Fruit fly (Drosophila melanogaster): Measurements from ENCODE around the gene CG5608.

DNA sequence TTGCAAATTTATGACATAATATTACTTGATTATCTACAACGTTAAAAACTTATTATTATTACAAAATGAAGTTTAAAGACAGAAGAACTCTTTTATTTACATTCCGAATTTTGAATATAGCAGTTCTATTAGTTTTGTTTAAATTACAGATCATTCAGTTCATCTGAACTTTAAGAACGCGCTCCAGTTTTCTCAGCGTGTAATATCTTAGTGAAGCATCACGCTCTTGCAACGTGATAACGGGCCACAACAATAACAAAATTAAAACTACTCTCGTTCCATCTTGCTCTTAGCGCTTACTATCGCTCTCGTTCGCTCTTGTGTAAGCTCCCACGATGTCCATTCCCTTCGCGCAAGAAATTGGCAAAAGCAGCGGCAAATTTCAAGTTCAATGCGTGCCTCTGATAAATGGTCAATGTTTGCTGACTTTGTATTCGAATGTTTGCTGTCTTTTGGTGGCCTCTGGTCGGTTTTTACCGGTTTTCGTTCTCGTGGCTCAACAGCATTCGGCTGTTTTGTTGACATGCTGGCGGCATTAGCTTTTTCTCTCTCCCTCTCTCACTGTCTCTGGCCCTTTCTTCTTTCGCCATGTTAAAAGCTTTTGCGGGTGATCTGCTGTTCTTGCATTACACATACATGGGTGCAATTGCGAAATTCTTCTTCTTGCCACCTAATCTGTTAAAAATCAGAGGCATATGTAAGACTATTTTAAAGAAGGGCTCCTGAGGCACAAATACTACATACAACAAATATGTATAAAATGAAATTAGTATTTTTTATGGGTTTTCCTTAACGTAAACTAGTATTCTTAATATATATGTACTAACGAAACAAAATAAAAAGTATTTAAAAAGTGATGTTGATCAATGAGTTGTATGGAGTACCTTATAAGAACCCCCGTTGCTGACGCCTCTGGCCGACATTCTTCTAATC is 22.2 kb downstream of the CG5608 start:
- TF ChIP-seq Dll (optimal IDR thresholded peaks at IDR 0.05), result no peak
- TF ChIP-seq EcR (GFP tag; optimal IDR thresholded peaks at IDR 0.05), result no peak
